Worm (Caenorhabditis elegans) whole organism, L3 larva: ENCODE measurements around the gene H03A11.13.

Experiments used
- elt-3 ChIP-seq, 3 experiments: fragments of 150-350 bp in 1 of 3; sonication (generic microtip) in 2 of 3; optimal IDR thresholded peaks; 2 replicates in 2 of 3; 4 replicates in 1 of 3; lab custom pipeline; 2014 to 2017; ENCODE audit warnings: missing biosample characterization in 3 of 3, missing genetic modification characterization in 3 of 3
- fos-1 ChIP-seq: fragments of 150-350 bp; optimal IDR thresholded peaks from 2 replicates; lab custom pipeline; 2014; ENCODE audit warnings: missing biosample characterization, missing genetic modification characterization
- nhr-11 ChIP-seq: fragments of 150-350 bp; optimal IDR thresholded peaks from 2 replicates; lab custom pipeline; 2014; ENCODE audit warnings: missing biosample characterization, missing genetic modification characterization
- nhr-28 ChIP-seq: fragments of 150-350 bp; optimal IDR thresholded peaks from 2 replicates; lab custom pipeline; 2014; ENCODE audit warnings: missing biosample characterization, missing genetic modification characterization
- skn-1 ChIP-seq: fragments of 150-350 bp; optimal IDR thresholded peaks from 2 replicates; lab custom pipeline; 2014; ENCODE audit warnings: missing biosample characterization, missing genetic modification characterization
- ztf-4 ChIP-seq: fragments of 150-350 bp; optimal IDR thresholded peaks from 2 replicates; lab custom pipeline; 2014; ENCODE audit warnings: missing biosample characterization, missing genetic modification characterization

- TF ChIP-seq nhr-11 (tag; lab: Kevin White, UChicago) (no peak), skn-1 (tag; lab: Kevin White, UChicago) (no peak), fos-1 (no peak), ztf-4 (tag; lab: Kevin White, UChicago) (no peak), elt-3 (tag; optimal IDR thresholded peaks at IDR 0.05; lab: Kevin White, UChicago) (no peak), nhr-28 (tag; lab: Kevin White, UChicago) (no peak)
Observed at ce11 chrX:15231800-15232199, 18.8 kb upstream of the H03A11.13 start.
